Worm (Caenorhabditis elegans): Measurements from ENCODE around the gene Y17G9B.11.

- TF ChIP-seq R02D3.7 (tag; optimal IDR thresholded peaks at IDR 0.05) (no peak), ama-1 (optimal IDR thresholded peaks at IDR 0.05) (no peak), nhr-23 (tag; optimal IDR thresholded peaks at IDR 0.05) (no peak), gmeb-1 (tag; optimal IDR thresholded peaks at IDR 0.05) (no peak), nhr-12 (tag; optimal IDR thresholded peaks at IDR 0.05) (no peak), ztf-11 (tag; optimal IDR thresholded peaks at IDR 0.05) (no peak), ZK546.5 (tag; optimal IDR thresholded peaks at IDR 0.05) (no peak)
These were observed 2.3 kb downstream of the Y17G9B.11 start, which contains the start of gene Y17G9B.8 for ce11 chrIV:4758659-4759058.
